Worm (Caenorhabditis elegans) whole organism, young adult: Measurements from ENCODE around the gene inx-18.

Experiments
- D2030.7 ChIP-seq: fragments of 200-800 bp; sonication (Bioruptor generic); IDR thresholded peaks from 2 replicates; pipeline ENCODE4 v1.3.6; 2022; ENCODE audit warnings: missing genetic modification reagents, missing genetic modification characterization, missing compliant biosample characterization
- F22D6.2 ChIP-seq: sonication (generic microtip); optimal IDR thresholded peaks from 2 replicates; lab custom pipeline; 2016; ENCODE audit warnings: mild to moderate bottlenecking, missing genetic modification characterization, missing compliant biosample characterization
- F49E8.2 ChIP-seq: sonication (generic microtip); optimal IDR thresholded peaks from 3 replicates; lab custom pipeline; 2017; ENCODE audit warnings: missing genetic modification characterization, mild to moderate bottlenecking, missing compliant biosample characterization, antibody characterized with exemption, moderate library complexity; ENCODE audit not compliant: insufficient read depth
- F57C9.4 ChIP-seq: sonication (generic microtip); optimal IDR thresholded peaks from 2 replicates; lab custom pipeline; 2017; ENCODE audit warnings: mild to moderate bottlenecking, missing genetic modification characterization, missing compliant biosample characterization
- T26A5.8 ChIP-seq: sonication (generic microtip); optimal IDR thresholded peaks from 2 replicates; lab custom pipeline; 2016; ENCODE audit warnings: missing genetic modification characterization, missing compliant biosample characterization
- Y53F4B.3 ChIP-seq: fragments of 200-800 bp; sonication (Bioruptor generic); IDR thresholded peaks from 2 replicates; pipeline ENCODE4 v1.3.6; 2022; ENCODE audit warnings: missing genetic modification reagents, missing genetic modification characterization, missing compliant biosample characterization
- Y53G8AR.9 ChIP-seq: fragments of 200-800 bp; sonication (Bioruptor generic); conservative IDR thresholded peaks from 2 replicates; pipeline ENCODE4 v1.3.6; 2022; ENCODE audit warnings: missing genetic modification reagents, missing genetic modification characterization, missing compliant biosample characterization
- Y56A3A.18 ChIP-seq: fragments of 200-800 bp; sonication (Bioruptor generic); IDR thresholded peaks from 2 replicates; pipeline ENCODE4 v1.3.6; 2022; ENCODE audit warnings: missing genetic modification reagents, missing genetic modification characterization, missing compliant biosample characterization
- Y67H2A.10 ChIP-seq: fragments of 200-800 bp; sonication (Bioruptor generic); conservative IDR thresholded peaks from 2 replicates; pipeline ENCODE4 v1.3.6; 2022; ENCODE audit warnings: missing genetic modification reagents, missing genetic modification characterization, missing compliant biosample characterization
- Y79H2A.3 ChIP-seq: fragments of 200-800 bp; sonication (Bioruptor generic); conservative IDR thresholded peaks from 2 replicates; pipeline ENCODE4 v1.3.6; 2022; ENCODE audit warnings: missing genetic modification reagents, missing genetic modification characterization, missing compliant biosample characterization
- aptf-2 ChIP-seq: fragments of 200-800 bp; sonication (Bioruptor generic); conservative IDR thresholded peaks from 2 replicates; pipeline ENCODE4 v1.3.6; 2022; ENCODE audit warnings: missing genetic modification reagents, missing genetic modification characterization, missing compliant biosample characterization
- aptf-3 ChIP-seq: fragments of 200-800 bp; sonication (Bioruptor generic); IDR thresholded peaks from 2 replicates; pipeline ENCODE4 v1.3.6; 2022; ENCODE audit warnings: missing genetic modification characterization, missing compliant biosample characterization
- ceh-100 ChIP-seq: fragments of 200-800 bp; sonication (Bioruptor generic); IDR thresholded peaks from 2 replicates; pipeline ENCODE4 v1.3.6; 2022; ENCODE audit warnings: missing genetic modification reagents, missing genetic modification characterization, missing compliant biosample characterization
- ceh-27 ChIP-seq: fragments of 200-800 bp; sonication (Bioruptor generic); optimal IDR thresholded peaks from 2 replicates; lab custom pipeline; 2018; ENCODE audit warnings: mild to moderate bottlenecking, missing genetic modification characterization, moderate library complexity, missing compliant biosample characterization
- die-1 ChIP-seq: sonication (generic microtip); optimal IDR thresholded peaks from 2 replicates; lab custom pipeline; 2016; ENCODE audit warnings: missing genotype, mild to moderate bottlenecking, missing genetic modification characterization, missing compliant biosample characterization
- efl-1 ChIP-seq: fragments of 150-350 bp; optimal IDR thresholded peaks from 2 replicates; lab custom pipeline; 2014; ENCODE audit warnings: missing biosample characterization, missing genetic modification reagents, missing genetic modification characterization
- egl-18 ChIP-seq: fragments of 200-800 bp; sonication (Bioruptor generic); IDR thresholded peaks from 2 replicates; pipeline ENCODE4 v1.3.6; 2022; ENCODE audit warnings: missing genetic modification reagents, missing genetic modification characterization, missing compliant biosample characterization
- egrh-3 ChIP-seq: fragments of 200-800 bp; sonication (Bioruptor generic); IDR thresholded peaks from 2 replicates; pipeline ENCODE4 v1.3.6; 2022; ENCODE audit warnings: missing genetic modification reagents, missing genetic modification characterization, missing compliant biosample characterization
- ets-4 ChIP-seq: fragments of 200-800 bp; sonication (Bioruptor generic); optimal IDR thresholded peaks from 2 replicates; lab custom pipeline; 2018; ENCODE audit warnings: mild to moderate bottlenecking, missing genetic modification characterization, missing compliant biosample characterization
- gei-17 ChIP-seq: fragments of 200-800 bp; sonication (Bioruptor generic); optimal IDR thresholded peaks from 2 replicates; lab custom pipeline; 2018; ENCODE audit warnings: mild to moderate bottlenecking, missing genetic modification characterization, missing compliant biosample characterization
- hlh-12 ChIP-seq: sonication (generic microtip); optimal IDR thresholded peaks from 2 replicates; lab custom pipeline; 2016; ENCODE audit warnings: missing genetic modification characterization, missing compliant biosample characterization
- hlh-26 ChIP-seq: fragments of 200-800 bp; sonication (Bioruptor generic); conservative IDR thresholded peaks from 2 replicates; pipeline ENCODE4 v1.3.6; 2022; ENCODE audit warnings: missing genetic modification reagents, missing genetic modification characterization, missing compliant biosample characterization
- hmg-20 ChIP-seq: fragments of 200-800 bp; sonication (Bioruptor generic); IDR thresholded peaks from 2 replicates; pipeline ENCODE4 v1.3.6; 2022; ENCODE audit warnings: missing genetic modification reagents, missing genetic modification characterization, missing compliant biosample characterization
- lin-26 ChIP-seq: fragments of 200-800 bp; sonication (Bioruptor generic); IDR thresholded peaks from 2 replicates; pipeline ENCODE4 v1.3.6; 2022; ENCODE audit warnings: missing genetic modification reagents, missing genetic modification characterization, missing compliant biosample characterization
- lir-1 ChIP-seq: fragments of 200-800 bp; sonication (Bioruptor generic); conservative IDR thresholded peaks from 2 replicates; pipeline ENCODE4 v1.3.6; 2022; ENCODE audit warnings: missing genetic modification reagents, missing genetic modification characterization, missing compliant biosample characterization
- madf-10 ChIP-seq: sonication (generic microtip); optimal IDR thresholded peaks from 2 replicates; lab custom pipeline; 2016; ENCODE audit warnings: mild to moderate bottlenecking, missing genetic modification characterization, missing compliant biosample characterization
- madf-6 ChIP-seq: fragments of 200-800 bp; sonication (Bioruptor generic); IDR thresholded peaks from 2 replicates; pipeline ENCODE4 v1.3.6; 2022; ENCODE audit warnings: missing genetic modification reagents, missing genetic modification characterization, missing compliant biosample characterization
- mcd-1 ChIP-seq: fragments of 200-800 bp; sonication (Bioruptor generic); IDR thresholded peaks from 2 replicates; pipeline ENCODE4 v1.3.6; 2022; ENCODE audit warnings: missing genetic modification reagents, missing genetic modification characterization, missing compliant biosample characterization
- mel-28 ChIP-seq: sonication (generic microtip); optimal IDR thresholded peaks from 2 replicates; lab custom pipeline; 2016; ENCODE audit warnings: borderline replicate concordance, mild to moderate bottlenecking, missing genetic modification characterization, missing compliant biosample characterization
- mxl-1 ChIP-seq: sonication (generic microtip); optimal IDR thresholded peaks from 2 replicates; lab custom pipeline; 2016; ENCODE audit warnings: missing genetic modification characterization, missing compliant biosample characterization
- nfya-1 ChIP-seq: sonication (generic microtip); optimal IDR thresholded peaks from 2 replicates; lab custom pipeline; 2017; ENCODE audit warnings: antibody characterized with exemption, missing compliant biosample characterization, missing genetic modification characterization, borderline replicate concordance; ENCODE audit not compliant: insufficient read depth
- nfyb-1 ChIP-seq: fragments of 200-800 bp; sonication (Bioruptor generic); IDR thresholded peaks from 2 replicates; pipeline ENCODE4 v1.3.6; 2022; ENCODE audit warnings: missing genetic modification reagents, missing genetic modification characterization, missing compliant biosample characterization
- nhr-179 ChIP-seq: sonication (generic microtip); optimal IDR thresholded peaks from 2 replicates; lab custom pipeline; 2016; ENCODE audit warnings: mild to moderate bottlenecking, missing genetic modification characterization, missing compliant biosample characterization
- nhr-80 ChIP-seq: sonication (generic microtip); optimal IDR thresholded peaks from 2 replicates; lab custom pipeline; 2016; ENCODE audit warnings: missing genetic modification characterization, missing compliant biosample characterization
- repo-1 ChIP-seq: sonication (generic microtip); optimal IDR thresholded peaks from 2 replicates; lab custom pipeline; 2017; ENCODE audit warnings: mild to moderate bottlenecking, missing genetic modification characterization, missing compliant biosample characterization
- rpc-1 ChIP-seq, 2 experiments: fragments of 150-350 bp in 1 of 2; sonication (generic microtip) in 1 of 2; optimal IDR thresholded peaks; 2 replicates each; lab custom pipeline; 2014 to 2018; ENCODE audit warnings: missing biosample characterization in 1 of 2, missing genetic modification characterization in 1 of 2, missing genetic modification reagents in 1 of 2, missing genotype in 1 of 2
- sptf-2 ChIP-seq: fragments of 200-800 bp; sonication (Bioruptor generic); optimal IDR thresholded peaks from 2 replicates; lab custom pipeline; 2018; ENCODE audit warnings: mild to moderate bottlenecking, missing genetic modification characterization, missing compliant biosample characterization
- unc-130 ChIP-seq: sonication (generic microtip); optimal IDR thresholded peaks from 2 replicates; lab custom pipeline; 2016; ENCODE audit warnings: missing genetic modification reagents, missing genetic modification characterization, missing compliant biosample characterization
- zfh-2 ChIP-seq: fragments of 200-800 bp; sonication (Bioruptor generic); conservative IDR thresholded peaks from 2 replicates; pipeline ENCODE4 v1.3.6; 2022; ENCODE audit warnings: missing genetic modification reagents, missing genetic modification characterization, missing compliant biosample characterization
- ztf-22 ChIP-seq: fragments of 200-800 bp; sonication (Bioruptor generic); optimal IDR thresholded peaks from 2 replicates; lab custom pipeline; 2018; ENCODE audit warnings: mild to moderate bottlenecking, missing genetic modification characterization, moderate library complexity, missing compliant biosample characterization
- ztf-25 ChIP-seq: fragments of 200-800 bp; sonication (Bioruptor generic); IDR thresholded peaks from 2 replicates; pipeline ENCODE4 v1.3.6; 2022; ENCODE audit warnings: missing genetic modification reagents, missing genetic modification characterization, missing compliant biosample characterization
- ztf-6 ChIP-seq: fragments of 200-800 bp; sonication (Bioruptor generic); IDR thresholded peaks from 2 replicates; pipeline ENCODE4 v1.3.6; 2022; ENCODE audit warnings: missing genetic modification reagents, missing genetic modification characterization, missing compliant biosample characterization

Gene inx-18

DNA sequence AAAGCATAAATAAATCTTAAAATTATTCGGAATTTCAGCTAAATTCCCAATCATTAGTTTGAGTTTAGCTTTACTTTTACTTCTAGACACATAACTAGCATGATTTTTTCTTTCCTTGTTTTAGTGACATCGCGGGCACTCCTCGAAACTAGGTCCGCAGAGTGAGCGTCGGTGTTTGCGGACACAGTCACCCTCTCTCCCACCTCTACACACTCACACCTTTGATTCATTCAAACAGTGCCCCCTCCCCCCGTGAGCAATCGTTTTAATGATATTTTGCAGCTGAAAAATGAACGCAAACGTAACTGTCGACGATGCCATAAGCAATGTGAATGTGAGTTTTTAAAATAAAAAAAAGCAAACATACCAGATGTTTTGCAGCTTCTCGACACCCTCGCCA is 33.7 kb upstream of the inx-18 start, which contains the start of gene gex-2:
gex-2 (plus strand) TSS at position 283 of the 400 bp plus-strand sequence.
- 0 out of 2 replicates have a peak, but pooled peaks have one; percentile 19 for TF ChIP-seq mcd-1 (GFP tag; lab: Robert Waterston, UW)
- TF ChIP-seq ceh-100 (GFP tag; lab: Robert Waterston, UW) = no peak
- peak; percentile 10 for TF ChIP-seq nhr-80 (tag; lab: Kevin White, UChicago)

DNA sequence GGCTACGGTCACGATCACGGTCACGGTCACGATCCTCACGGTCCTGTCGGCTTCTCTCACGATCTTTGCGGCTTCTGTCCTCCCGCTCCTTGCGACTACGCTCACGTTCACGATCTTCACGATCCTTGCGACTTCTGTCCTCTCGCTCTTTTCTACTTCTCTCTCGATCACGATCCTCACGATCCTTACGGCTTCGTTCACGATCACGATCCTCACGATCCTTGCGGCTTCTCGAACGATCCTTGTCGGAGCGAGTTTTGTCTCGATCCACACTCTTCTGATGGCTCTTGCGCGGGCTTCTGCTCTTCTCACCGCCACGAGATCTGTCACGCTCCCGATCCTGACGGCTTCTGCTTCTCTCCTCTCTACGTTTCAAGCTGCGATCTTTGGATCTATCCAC is 25.6 kb upstream of the inx-18 start:
- TF ChIP-seq zfh-2 (GFP tag; lab: Robert Waterston, UW) (peak; percentile 75), Y53G8AR.9 (GFP tag; lab: Robert Waterston, UW) (no peak), ztf-22 (no peak), aptf-2 (GFP tag; lab: Robert Waterston, UW) (no peak), egrh-3 (GFP tag; lab: Robert Waterston, UW) (peak; percentile 7; the same call in 1 of the 2 replicates), unc-130 (no peak), Y56A3A.18 (GFP tag; lab: Robert Waterston, UW) (no peak), D2030.7 (GFP tag; lab: Robert Waterston, UW) (no peak), rpc-1 (optimal IDR thresholded peaks at IDR 0.05; lab: Kevin White, UChicago) (no peak), rpc-1 (tag; optimal IDR thresholded peaks at IDR 0.05; lab: Kevin White, UChicago) (no peak), F22D6.2 (tag; lab: Kevin White, UChicago) (no peak), ztf-6 (GFP tag; lab: Robert Waterston, UW) (no peak), ztf-25 (GFP tag; lab: Robert Waterston, UW) (no peak), aptf-3 (no peak), ets-4 (GFP tag; lab: Kevin White, UChicago) (no peak), Y67H2A.10 (GFP tag; lab: Robert Waterston, UW) (no peak), nfyb-1 (no peak), repo-1 (tag; lab: Kevin White, UChicago) (no peak)

DNA sequence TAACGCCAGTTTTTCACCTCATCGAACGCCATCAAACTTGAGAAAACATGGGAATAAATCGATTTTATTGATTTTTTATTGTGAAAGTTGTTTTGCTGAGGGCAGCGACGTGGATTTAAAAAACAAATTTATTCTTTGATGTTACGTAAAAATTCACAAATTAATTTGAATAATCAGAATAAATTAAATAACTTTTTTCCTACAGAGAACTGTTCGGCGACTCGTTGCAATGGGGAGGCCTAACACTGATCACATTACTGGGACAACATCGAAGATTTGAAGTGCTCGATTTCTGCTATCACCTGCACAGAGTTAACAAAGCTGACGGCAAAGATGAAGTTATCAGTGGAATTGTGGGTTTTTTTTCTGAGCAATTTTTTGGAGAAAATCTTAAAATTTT is 24.0 kb upstream of the inx-18 start, which contains the start of gene F56A11.6:
F56A11.6 (minus strand) TSS at position 101 of the 400 bp plus-strand sequence.
- TF ChIP-seq ztf-22 (no peak), repo-1 (tag; lab: Kevin White, UChicago) (no peak), hlh-12 (no peak), mel-28 (tag; lab: Kevin White, UChicago) (no peak), sptf-2 (no peak), nfya-1 (no peak), hlh-26 (GFP tag; lab: Robert Waterston, UW) (no peak), T26A5.8 (tag; lab: Kevin White, UChicago) (no peak), ceh-27 (GFP tag; lab: Kevin White, UChicago) (no peak), madf-6 (no peak)

ce11 chrIV:584039-584438 is 22.1 kb upstream of the inx-18 start:
- no peak for TF ChIP-seq hlh-26 (GFP tag; lab: Robert Waterston, UW)
- TF ChIP-seq nhr-80 (tag; lab: Kevin White, UChicago) = no peak
- TF ChIP-seq Y79H2A.3 (GFP tag; lab: Robert Waterston, UW) = no peak
- TF ChIP-seq mxl-1 (tag; lab: Kevin White, UChicago) = no peak
- no peak for TF ChIP-seq Y53F4B.3 (GFP tag; lab: Robert Waterston, UW)

DNA sequence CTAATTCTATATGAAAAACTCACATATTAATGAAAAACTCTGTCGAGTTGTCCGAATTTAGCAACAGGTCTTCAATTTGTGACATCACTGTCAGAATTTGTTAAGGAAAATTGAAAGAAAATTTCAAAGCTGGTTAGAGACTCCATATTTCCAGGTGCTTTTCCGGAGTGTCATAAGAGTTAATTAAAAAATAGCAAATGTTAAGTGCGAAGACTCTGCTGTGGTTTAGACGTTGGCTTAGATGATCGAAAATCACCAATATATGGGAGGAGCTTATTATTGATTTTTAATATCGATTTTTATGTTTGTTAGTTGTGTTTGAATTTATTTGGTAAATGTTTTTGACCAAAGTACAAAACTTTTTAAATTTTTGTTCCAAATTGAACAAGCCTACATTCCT is 18.4 kb upstream of the inx-18 start, which contains the start of gene C18H7.12:
C18H7.12 (minus strand) TSS at position 101 of the 400 bp plus-strand sequence.
- TF ChIP-seq lin-26 = no peak
- no peak for TF ChIP-seq repo-1 (tag; lab: Kevin White, UChicago)
- TF ChIP-seq Y56A3A.18 (GFP tag; lab: Robert Waterston, UW) = no peak
- TF ChIP-seq nhr-179 = no peak
- TF ChIP-seq aptf-3 = no peak
- no peak for TF ChIP-seq T26A5.8 (tag; lab: Kevin White, UChicago)
- TF ChIP-seq die-1 (tag; lab: Kevin White, UChicago) = no peak
- TF ChIP-seq madf-10 (tag; lab: Kevin White, UChicago) = no peak
- TF ChIP-seq F57C9.4 = no peak
- TF ChIP-seq efl-1 (GFP tag; lab: Kevin White, UChicago) = no peak
- TF ChIP-seq gei-17 (GFP tag; lab: Kevin White, UChicago) = no peak
- no peak for TF ChIP-seq F49E8.2
- TF ChIP-seq D2030.7 (GFP tag; lab: Robert Waterston, UW) = no peak
- TF ChIP-seq egl-18 (GFP tag; lab: Robert Waterston, UW) = no peak
- TF ChIP-seq lir-1 (GFP tag; lab: Robert Waterston, UW) = no peak
- no peak for TF ChIP-seq aptf-2 (GFP tag; lab: Robert Waterston, UW)
- TF ChIP-seq hmg-20 = no peak
